Worm (Caenorhabditis elegans): ENCODE measurements around the gene Y46H3D.8.

Y46H3D.8 gene

ce11 chrV:1627269-1627668 is 3.8 kb downstream of the Y46H3D.8 start:
- TF ChIP-seq unc-62 (GFP tag; optimal IDR thresholded peaks at IDR 0.05), result no peak

ce11 chrV:1626720-1627119 is 4.3 kb downstream of the Y46H3D.8 start, which contains the start of gene nhr-237:
nhr-237 (minus strand) TSS chrV:1626820.
- no peak for TF ChIP-seq unc-62 (GFP tag; optimal IDR thresholded peaks at IDR 0.05)

DNA sequence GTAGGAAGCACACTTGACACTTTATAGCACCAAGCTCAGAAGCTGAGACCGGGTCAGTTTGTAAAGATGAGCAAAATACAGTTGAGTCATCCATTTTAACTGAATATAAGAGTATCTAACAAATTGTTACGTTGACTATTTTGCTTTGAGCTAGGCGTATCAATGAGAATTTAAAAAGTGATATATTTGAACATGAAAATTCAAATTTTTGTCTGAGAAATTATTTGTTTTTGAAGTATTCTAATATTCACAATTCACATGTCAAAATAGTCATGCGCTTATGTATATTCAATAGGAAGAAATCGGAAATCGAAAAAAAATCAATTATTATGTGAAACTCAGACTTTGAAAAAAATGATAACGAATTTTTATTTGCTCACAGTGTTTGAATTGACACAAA is 6.7 kb downstream of the Y46H3D.8 start, which contains the start of gene nhr-110:
Gene nhr-110 (minus strand): TSS at position 101 of the 400 bp plus-strand sequence.
- no peak for TF ChIP-seq unc-62 (GFP tag; optimal IDR thresholded peaks at IDR 0.05)

DNA sequence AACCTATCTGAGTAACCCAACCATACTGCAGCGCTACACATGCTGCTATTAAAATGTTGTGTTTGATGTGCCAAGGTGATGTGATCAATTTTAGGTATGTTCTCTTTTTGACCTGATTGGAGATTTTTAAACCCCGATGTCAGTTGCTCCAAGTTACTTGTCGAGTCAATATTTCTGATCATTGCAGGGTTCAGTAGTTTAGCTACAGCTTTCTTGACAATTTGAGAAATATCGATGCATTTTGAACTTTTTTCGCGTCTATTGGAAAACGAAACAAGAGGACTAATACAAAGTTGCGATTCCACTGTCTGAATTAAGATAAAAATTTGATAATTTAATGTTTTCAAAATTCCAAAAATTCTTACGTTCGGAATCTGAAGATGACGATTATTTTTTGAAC is 7.6 kb downstream of the Y46H3D.8 start:
- TF ChIP-seq unc-62 (GFP tag; optimal IDR thresholded peaks at IDR 0.05), result no peak

ce11 chrV:1621494-1621893 is 9.6 kb downstream of the Y46H3D.8 start, which contains the start of gene nhr-117:
nhr-117 (minus strand) TSS chrV:1621520.
- no peak for TF ChIP-seq unc-62 (GFP tag; optimal IDR thresholded peaks at IDR 0.05)

ce11 chrV:1620537-1620936 is 10.5 kb downstream of the Y46H3D.8 start:
- TF ChIP-seq unc-62 (GFP tag; optimal IDR thresholded peaks at IDR 0.05), result no peak

DNA sequence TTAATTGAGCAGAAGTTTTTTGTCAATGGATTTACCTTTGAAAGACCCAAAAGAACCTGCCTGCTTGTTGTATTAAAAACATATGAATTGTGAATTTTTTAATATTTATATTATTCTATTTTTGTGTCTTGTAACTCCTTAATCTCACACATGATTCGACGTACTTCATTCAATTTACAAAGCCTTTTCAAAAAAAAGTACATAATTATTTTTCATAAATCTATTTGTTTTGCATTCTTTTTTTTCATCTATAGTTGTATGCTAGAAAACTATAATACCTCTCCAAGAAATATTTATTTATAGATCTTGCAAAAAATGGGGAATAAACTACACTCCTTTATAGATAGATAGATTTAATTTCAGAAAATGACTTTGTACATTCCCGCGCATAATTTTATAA is 12.3 kb downstream of the Y46H3D.8 start, which contains the start of gene nhr-179:
Gene nhr-179 (minus strand): TSS at position 101 of the 400 bp plus-strand sequence.
- no peak for TF ChIP-seq unc-62 (GFP tag; optimal IDR thresholded peaks at IDR 0.05)

- TF ChIP-seq unc-62 (GFP tag; optimal IDR thresholded peaks at IDR 0.05), result no peak
These were observed 16.3 kb downstream of the Y46H3D.8 start, which contains the start of gene srbc-41 for ce11 chrV:1614726-1615125. srbc-41 (minus strand) TSS chrV:1614826.

- no peak for TF ChIP-seq unc-62 (GFP tag; optimal IDR thresholded peaks at IDR 0.05)
These were observed 19.5 kb downstream of the Y46H3D.8 start for ce11 chrV:1611570-1611969.

- TF ChIP-seq unc-62 (GFP tag; optimal IDR thresholded peaks at IDR 0.05), result no peak
These were observed 21.0 kb downstream of the Y46H3D.8 start, which contains the start of gene nhr-177 for ce11 chrV:1610097-1610496. nhr-177 (plus strand) TSS chrV:1610263.

DNA sequence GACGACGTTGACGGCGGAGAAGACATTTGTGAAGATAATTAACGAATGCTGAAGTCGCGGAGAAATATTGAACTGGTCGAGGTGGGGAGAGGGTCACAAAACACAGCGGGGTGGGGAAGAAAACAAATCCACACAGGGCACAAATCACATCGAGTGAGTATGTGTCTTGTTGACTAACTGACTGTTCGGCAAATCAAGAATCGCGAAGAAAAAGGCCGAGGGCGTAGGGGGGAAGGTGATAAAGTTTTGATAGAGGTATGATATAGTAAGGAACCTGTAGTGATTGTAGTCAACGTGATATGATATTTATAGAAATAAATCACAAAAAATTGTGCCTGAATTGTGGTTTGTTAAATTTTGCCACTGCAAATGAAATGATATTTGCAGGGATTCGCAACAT is 23.3 kb downstream of the Y46H3D.8 start, which contains the start of gene nhr-178:
Gene nhr-178 (minus strand): TSS at position 164 of the 400 bp plus-strand sequence.
- TF ChIP-seq unc-62 (GFP tag; optimal IDR thresholded peaks at IDR 0.05), result no peak

ce11 chrV:1600561-1601088 is 30.4 kb downstream of the Y46H3D.8 start, which contains the start of gene F16B4.2:
F16B4.2 (plus strand) TSS chrV:1601038.
- TF ChIP-seq unc-62 (GFP tag; optimal IDR thresholded peaks at IDR 0.05), result no peak

DNA sequence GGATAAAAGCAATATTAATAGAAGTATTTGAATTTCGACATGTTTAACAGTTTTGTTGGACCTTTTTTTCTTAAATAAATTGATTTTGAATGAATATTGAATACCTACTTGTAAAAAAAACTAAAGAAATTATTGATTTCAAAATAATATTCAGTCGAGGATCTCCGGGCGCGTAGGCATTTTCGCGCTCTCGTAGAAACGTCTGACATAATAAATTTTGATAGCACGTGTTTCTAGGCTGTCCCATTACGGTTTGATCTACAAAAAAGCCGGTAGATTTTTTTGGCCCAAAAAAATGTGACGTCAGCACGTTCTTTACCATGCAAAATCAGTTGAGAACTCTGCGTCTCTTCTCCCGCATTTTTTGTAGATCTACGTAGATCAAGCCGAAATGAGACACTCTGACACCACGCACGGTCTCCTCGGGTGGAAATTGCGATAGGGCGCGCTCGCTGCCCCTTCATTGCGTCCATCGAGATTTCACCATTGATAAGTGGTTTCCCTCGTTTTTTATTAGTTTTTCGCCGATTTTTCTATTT is 36.4 kb downstream of the Y46H3D.8 start:
- no peak for TF ChIP-seq unc-62 (GFP tag; optimal IDR thresholded peaks at IDR 0.05)

DNA sequence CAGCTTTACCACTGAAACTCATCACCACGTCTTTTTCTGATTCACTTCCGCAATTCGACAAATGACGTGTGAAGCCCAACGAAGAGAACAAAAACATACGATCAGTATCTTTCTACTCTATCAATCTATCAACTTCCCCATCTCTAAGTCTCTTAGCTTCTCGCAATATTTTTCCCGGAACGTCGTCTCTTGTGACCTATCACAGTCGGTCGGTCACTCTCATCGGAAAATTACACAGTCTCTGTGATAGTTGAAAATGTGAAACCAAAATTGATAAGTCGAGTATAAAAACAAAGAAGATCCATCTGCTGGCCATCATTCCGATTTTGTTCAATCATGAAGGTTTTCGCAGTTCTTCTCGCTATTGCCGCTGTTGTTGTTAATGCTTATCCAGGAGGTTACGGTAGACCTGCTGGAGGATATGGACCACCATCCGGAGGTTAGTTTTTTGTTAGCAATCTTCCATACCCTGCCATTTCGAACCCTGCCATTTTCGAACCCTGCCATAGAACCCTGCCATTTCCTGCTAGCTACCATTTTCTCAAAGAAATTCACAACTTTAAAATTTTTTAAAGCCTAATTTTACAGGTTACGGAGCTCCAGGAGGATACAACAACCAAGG is 37.1 kb downstream of the Y46H3D.8 start, which contains the start of gene F16B4.4:
Gene F16B4.4 (plus strand): TSS at position 221 of the 622 bp plus-strand sequence.
- TF ChIP-seq unc-62 (GFP tag; optimal IDR thresholded peaks at IDR 0.05), result no peak

DNA sequence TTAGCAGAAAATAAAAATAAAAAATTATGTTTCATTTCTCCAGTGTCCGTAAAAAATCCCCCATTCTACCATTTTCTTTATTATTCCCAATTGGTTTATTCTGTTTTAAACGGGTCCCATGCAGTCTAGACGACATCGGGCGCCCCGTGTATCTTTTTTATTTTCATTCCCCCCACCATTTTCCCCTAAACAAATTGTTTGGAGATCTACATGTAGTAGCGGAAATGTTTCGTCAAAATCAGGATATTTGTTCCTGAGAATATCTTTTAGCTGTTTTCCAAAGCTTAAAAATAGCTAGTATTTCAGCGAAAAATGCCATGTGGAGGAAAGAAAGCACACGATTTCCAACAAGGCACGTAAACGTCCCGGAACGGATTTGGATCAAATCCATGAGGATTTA is 42.9 kb downstream of the Y46H3D.8 start, which contains the start of gene F16B4.5:
Gene F16B4.5 (plus strand): TSS at position 301 of the 400 bp plus-strand sequence.
- TF ChIP-seq unc-62 (GFP tag; optimal IDR thresholded peaks at IDR 0.05), result no peak

- no peak for TF ChIP-seq unc-62 (GFP tag; optimal IDR thresholded peaks at IDR 0.05)
These were observed 44.1 kb downstream of the Y46H3D.8 start, which contains the start of gene F16B4.6 for ce11 chrV:1586906-1587305. F16B4.6 (plus strand) TSS chrV:1587206.
